Worm (Caenorhabditis elegans): Measurements from ENCODE around the gene twk-13.

The twk-13 gene

ce11 chrV:12358347-12358746, 20.6 kb upstream of the twk-13 start, which contains the start of gene F23H12.5:
TSS of gene F23H12.5 (plus strand) at chrV:12358647.
- TF ChIP-seq vab-15 (tag; optimal IDR thresholded peaks at IDR 0.05) (no peak), nhr-85 (tag) (peak; percentile 27)

ce11 chrV:12357632-12358031, 19.8 kb upstream of the twk-13 start:
- TF ChIP-seq xbp-1 (tag; optimal IDR thresholded peaks at IDR 0.05), result no peak
- TF ChIP-seq blmp-1 (tag; optimal IDR thresholded peaks at IDR 0.05), result peak; percentile 98

- TF ChIP-seq blmp-1 (tag; optimal IDR thresholded peaks at IDR 0.05) (peak; percentile 82), rnt-1 (tag; optimal IDR thresholded peaks at IDR 0.05) (no peak), snu-23 (GFP tag; optimal IDR thresholded peaks at IDR 0.05) (no peak), egl-13 (tag; optimal IDR thresholded peaks at IDR 0.05) (no peak), lsy-2 (tag; optimal IDR thresholded peaks at IDR 0.05) (no peak), nhr-28 (tag; optimal IDR thresholded peaks at IDR 0.05) (no peak), vab-15 (tag; optimal IDR thresholded peaks at IDR 0.05) (no peak), efl-1 (optimal IDR thresholded peaks at IDR 0.05) (no peak), efl-1 (GFP tag; optimal IDR thresholded peaks at IDR 0.05 in 1 of 2) (peak in 1 of 2 experiments; percentile 11), ama-1 (optimal IDR thresholded peaks at IDR 0.05) (peak; percentile 36), aha-1 (tag; optimal IDR thresholded peaks at IDR 0.05) (no peak), lin-13 (GFP tag; optimal IDR thresholded peaks at IDR 0.05) (no peak), unc-98 (GFP tag; IDR thresholded peaks at IDR 0.05) (no peak), fkh-4 (tag; optimal IDR thresholded peaks at IDR 0.05; ENCODE audit: borderline replicate concordance) (no peak)
Measured at ce11 chrV:12354193-12354830, 16.5 kb upstream of the twk-13 start.

- no peak for TF ChIP-seq efl-1 (optimal IDR thresholded peaks at IDR 0.05)
- peak in 1 of 2 experiments; percentile 51 for TF ChIP-seq efl-1 (GFP tag; optimal IDR thresholded peaks at IDR 0.05 in 1 of 2)
- TF ChIP-seq lin-15B (tag; optimal IDR thresholded peaks at IDR 0.05), result no peak
- TF ChIP-seq swsn-7 (tag; optimal IDR thresholded peaks at IDR 0.05), result no peak
- no peak for TF ChIP-seq C16A3.4 (tag; optimal IDR thresholded peaks at IDR 0.05)
- peak; percentile 13 for TF ChIP-seq nhr-85 (tag)
- TF ChIP-seq skn-1 (tag; optimal IDR thresholded peaks at IDR 0.05), result no peak
- no peak for TF ChIP-seq aly-2 (tag; optimal IDR thresholded peaks at IDR 0.05)
- TF ChIP-seq isw-1 (GFP tag; IDR thresholded peaks at IDR 0.05), result no peak
- TF ChIP-seq fkh-10 (GFP tag; optimal IDR thresholded peaks at IDR 0.05), result no peak
- TF ChIP-seq pag-3 (tag; optimal IDR thresholded peaks at IDR 0.05; ENCODE audit: borderline replicate concordance, insufficient read depth), result no peak
- no peak for TF ChIP-seq hlh-4 (tag; optimal IDR thresholded peaks at IDR 0.05)
- no peak for TF ChIP-seq sup-37 (GFP tag; optimal IDR thresholded peaks at IDR 0.05)
- TF ChIP-seq ceh-8 (GFP tag; optimal IDR thresholded peaks at IDR 0.05), result peak; percentile 79
- TF ChIP-seq nhr-19 (GFP tag; conservative IDR thresholded peaks at IDR 0.05), result no peak
- TF ChIP-seq snu-23 (GFP tag; optimal IDR thresholded peaks at IDR 0.05), result no peak
- TF ChIP-seq ceh-90 (tag; optimal IDR thresholded peaks at IDR 0.05), result no peak
- TF ChIP-seq elt-2 (tag; optimal IDR thresholded peaks at IDR 0.05), result no peak
Measured at ce11 chrV:12353505-12353904, 15.7 kb upstream of the twk-13 start.

ce11 chrV:12352881-12353280, 15.1 kb upstream of the twk-13 start:
- TF ChIP-seq mep-1 (tag; optimal IDR thresholded peaks at IDR 0.05), result no peak
- no peak for TF ChIP-seq snu-23 (GFP tag; optimal IDR thresholded peaks at IDR 0.05)
- no peak for TF ChIP-seq sptf-1 (tag; optimal IDR thresholded peaks at IDR 0.05)
- TF ChIP-seq ama-1 (optimal IDR thresholded peaks at IDR 0.05), result peak; percentile 45

ce11 chrV:12352445-12352844, 14.7 kb upstream of the twk-13 start, which contains the start of gene sqt-3:
TSS of gene sqt-3 (plus strand) at chrV:12352745.
- TF ChIP-seq vab-15 (tag; optimal IDR thresholded peaks at IDR 0.05) (no peak), lin-14 (GFP tag; optimal IDR thresholded peaks at IDR 0.05) (no peak), mab-9 (GFP tag; IDR thresholded peaks at IDR 0.05) (no peak), unc-130 (tag; optimal IDR thresholded peaks at IDR 0.05) (no peak), irx-1 (tag; optimal IDR thresholded peaks at IDR 0.05) (no peak), nhr-28 (tag; optimal IDR thresholded peaks at IDR 0.05) (no peak), nhr-19 (GFP tag; conservative IDR thresholded peaks at IDR 0.05) (no peak), skn-1 (tag; optimal IDR thresholded peaks at IDR 0.05) (no peak), tlp-1 (tag; optimal IDR thresholded peaks at IDR 0.05) (no peak), C04F5.9 (tag; optimal IDR thresholded peaks at IDR 0.05) (no peak), egl-13 (tag; optimal IDR thresholded peaks at IDR 0.05) (no peak), mef-2 (tag; optimal IDR thresholded peaks at IDR 0.05) (no peak), ztf-11 (tag; optimal IDR thresholded peaks at IDR 0.05) (no peak), lin-15B (tag; optimal IDR thresholded peaks at IDR 0.05) (no peak), isw-1 (GFP tag; IDR thresholded peaks at IDR 0.05) (no peak), mdl-1 (tag; optimal IDR thresholded peaks at IDR 0.05) (no peak), C16A3.4 (tag; optimal IDR thresholded peaks at IDR 0.05) (no peak)
